Worm (Caenorhabditis elegans) whole organism, early embryonic: ENCODE results near the gene msp-81.

Source experiments
- B0310.2 ChIP-seq: sonication (generic microtip); optimal IDR thresholded peaks from 2 replicates; lab custom pipeline; 2016; ENCODE audit warnings: mild to moderate bottlenecking, missing genetic modification characterization, missing compliant biosample characterization
- F13C5.2 ChIP-seq: sonication (generic microtip); optimal IDR thresholded peaks from 2 replicates; lab custom pipeline; 2017; ENCODE audit warnings: mild to moderate bottlenecking, missing genetic modification characterization, inconsistent platforms, missing compliant biosample characterization
- aly-1 ChIP-seq: sonication (generic microtip); optimal IDR thresholded peaks from 2 replicates; lab custom pipeline; 2016; ENCODE audit warnings: missing genetic modification characterization, missing compliant biosample characterization
- ama-1 ChIP-seq: fragments of 150-350 bp; optimal IDR thresholded peaks from 2 replicates; lab custom pipeline; 2014
- ceh-13 ChIP-seq: fragments of 200-800 bp; sonication (Bioruptor generic); optimal IDR thresholded peaks from 2 replicates; lab custom pipeline; 2018; ENCODE audit warnings: mild to moderate bottlenecking, missing genetic modification characterization, missing compliant biosample characterization
- ceh-36 ChIP-seq: sonication (generic microtip); optimal IDR thresholded peaks from 2 replicates; lab custom pipeline; 2016; ENCODE audit warnings: missing genetic modification characterization, inconsistent platforms, missing compliant biosample characterization
- ets-7 ChIP-seq: sonication (generic microtip); optimal IDR thresholded peaks from 2 replicates; lab custom pipeline; 2016; ENCODE audit warnings: missing genotype, missing genetic modification characterization, missing compliant biosample characterization
- flt-1 ChIP-seq: fragments of 200-800 bp; sonication (Bioruptor generic); IDR thresholded peaks from 2 replicates; pipeline ENCODE4 v1.3.6; 2022; ENCODE audit warnings: missing genetic modification characterization, missing compliant biosample characterization
- hmbx-1 ChIP-seq: sonication (generic microtip); optimal IDR thresholded peaks from 2 replicates; lab custom pipeline; 2016; ENCODE audit warnings: mild to moderate bottlenecking, missing genetic modification characterization, missing compliant biosample characterization
- hmg-4 ChIP-seq: fragments of 200-800 bp; sonication (Bioruptor generic); optimal IDR thresholded peaks from 2 replicates; lab custom pipeline; 2018; ENCODE audit warnings: mild to moderate bottlenecking, missing genetic modification characterization, missing compliant biosample characterization
- hnd-1 ChIP-seq: sonication (generic microtip); optimal IDR thresholded peaks from 2 replicates; lab custom pipeline; 2016; ENCODE audit warnings: missing genetic modification characterization, missing compliant biosample characterization
- pes-1 ChIP-seq: fragments of 200-800 bp; sonication (Bioruptor generic); IDR thresholded peaks from 2 replicates; pipeline ENCODE4 v1.3.6; 2022; ENCODE audit warnings: missing genetic modification reagents, missing genetic modification characterization, missing compliant biosample characterization
- scrt-1 ChIP-seq: fragments of 200-800 bp; sonication (Bioruptor generic); IDR thresholded peaks from 2 replicates; pipeline ENCODE4 v1.3.6; 2022; ENCODE audit warnings: missing genetic modification characterization, missing compliant biosample characterization
- sea-1 ChIP-seq: fragments of 200-800 bp; sonication (Bioruptor generic); conservative IDR thresholded peaks from 2 replicates; pipeline ENCODE4 v1.3.6; 2022; ENCODE audit warnings: missing genetic modification characterization, missing compliant biosample characterization
- tbx-11 ChIP-seq: fragments of 200-800 bp; sonication (Bioruptor generic); IDR thresholded peaks from 2 replicates; pipeline ENCODE4 v1.3.6; 2022; ENCODE audit warnings: missing genetic modification characterization, missing compliant biosample characterization
- tbx-37 ChIP-seq: fragments of 200-800 bp; sonication (Bioruptor generic); conservative IDR thresholded peaks from 2 replicates; pipeline ENCODE4 v1.3.6; 2022; ENCODE audit warnings: missing genetic modification reagents, missing genetic modification characterization, missing compliant biosample characterization
- tra-4 ChIP-seq: sonication (generic microtip); optimal IDR thresholded peaks from 2 replicates; lab custom pipeline; 2017; ENCODE audit warnings: missing genetic modification characterization, missing compliant biosample characterization

Gene msp-81

DNA sequence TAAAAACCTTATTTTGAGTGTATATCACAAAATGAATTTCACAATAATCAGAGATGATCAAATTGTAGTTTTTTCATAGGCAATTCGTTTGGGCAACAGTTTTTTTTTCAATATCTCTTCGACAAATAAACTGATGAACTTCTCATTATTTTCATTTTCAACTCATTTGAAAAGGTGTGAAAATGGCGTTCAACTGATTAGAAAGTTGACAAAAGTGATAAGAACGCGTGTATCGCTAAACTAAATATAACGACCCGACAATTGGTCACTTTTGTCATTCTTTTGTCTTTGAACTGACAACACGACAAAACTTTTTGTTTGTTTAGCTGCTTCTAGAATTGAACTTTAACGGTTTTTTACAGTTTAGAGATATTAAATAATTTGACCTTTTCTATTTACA, 18.7 kb upstream of the msp-81 start:
- no peak for TF ChIP-seq scrt-1 (GFP tag; lab: Robert Waterston, UW)
- no peak for TF ChIP-seq B0310.2 (tag; lab: Kevin White, UChicago)
- no peak for TF ChIP-seq aly-1 (tag; lab: Kevin White, UChicago)
- no peak for TF ChIP-seq tbx-37 (GFP tag; lab: Robert Waterston, UW)
- TF ChIP-seq hmg-4 (GFP tag; lab: Kevin White, UChicago), result no peak
- TF ChIP-seq tra-4, result no peak
- no peak for TF ChIP-seq hmbx-1 (tag; lab: Kevin White, UChicago)
- no peak for TF ChIP-seq ets-7

DNA sequence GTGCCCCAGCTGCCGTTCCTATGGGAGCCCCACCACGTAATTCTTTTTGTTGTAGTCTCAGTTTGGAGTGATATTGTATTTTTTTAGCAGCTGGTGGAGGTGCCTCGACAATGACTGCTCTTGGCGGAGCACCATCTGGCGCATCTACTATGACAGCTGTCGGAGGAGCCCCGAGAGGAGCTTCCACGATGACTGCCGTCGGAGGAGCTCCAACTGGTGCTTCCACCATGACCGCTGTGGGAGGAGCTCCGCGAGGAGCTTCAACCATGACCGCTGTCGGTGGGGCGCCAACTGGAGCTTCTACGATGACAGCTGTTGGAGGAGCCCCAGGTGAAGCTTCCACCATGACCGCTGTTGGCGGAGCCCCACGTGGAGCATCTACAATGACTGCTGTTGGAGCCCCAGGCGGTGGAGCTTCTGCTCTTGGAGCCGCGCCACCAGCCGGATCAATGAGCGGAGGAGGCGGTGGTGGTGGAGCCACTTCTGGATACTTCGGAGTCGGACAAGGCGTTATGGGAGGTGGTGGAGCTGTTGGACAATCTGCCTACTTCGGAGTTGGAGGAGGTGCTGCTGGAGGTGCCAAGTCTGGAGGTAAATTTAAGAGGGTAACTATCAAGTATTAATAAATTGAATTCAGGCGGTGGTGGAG, 16.7 kb upstream of the msp-81 start:
- no peak for TF ChIP-seq ceh-13 (GFP tag; lab: Kevin White, UChicago)
- no peak for TF ChIP-seq pes-1
- TF ChIP-seq hmg-4 (GFP tag; lab: Kevin White, UChicago), result no peak
- peak; percentile 50 for TF ChIP-seq aly-1 (tag; lab: Kevin White, UChicago)
- TF ChIP-seq hnd-1 (tag; lab: Kevin White, UChicago), result no peak
- no peak for TF ChIP-seq hmbx-1 (tag; lab: Kevin White, UChicago)

- TF ChIP-seq scrt-1 (GFP tag; lab: Robert Waterston, UW), result no peak
- no peak for TF ChIP-seq sea-1 (GFP tag; lab: Robert Waterston, UW)
- TF ChIP-seq ets-7, result no peak
- TF ChIP-seq flt-1 (GFP tag; lab: Robert Waterston, UW), result no peak
- no peak for TF ChIP-seq tbx-11 (GFP tag; lab: Robert Waterston, UW)
- no peak for TF ChIP-seq pes-1
- TF ChIP-seq B0310.2 (tag; lab: Kevin White, UChicago), result no peak
- TF ChIP-seq F13C5.2 (tag; lab: Kevin White, UChicago), result no peak
- TF ChIP-seq hmg-4 (GFP tag; lab: Kevin White, UChicago), result no peak
- TF ChIP-seq ceh-36 (tag; lab: Kevin White, UChicago), result no peak
- TF ChIP-seq hmbx-1 (tag; lab: Kevin White, UChicago), result no peak
- TF ChIP-seq tbx-37 (GFP tag; lab: Robert Waterston, UW), result no peak
- no peak for TF ChIP-seq tra-4
- TF ChIP-seq aly-1 (tag; lab: Kevin White, UChicago), result no peak
- TF ChIP-seq ceh-13 (GFP tag; lab: Kevin White, UChicago), result no peak
- TF ChIP-seq ama-1 (lab: Kevin White, UChicago), result no peak
- TF ChIP-seq hnd-1 (tag; lab: Kevin White, UChicago), result no peak
Measured at ce11 chrIV:9852250-9852649, 16.0 kb upstream of the msp-81 start, which contains the start of gene ssq-1. TSS of gene ssq-1 (plus strand) at chrIV:9852550.

DNA sequence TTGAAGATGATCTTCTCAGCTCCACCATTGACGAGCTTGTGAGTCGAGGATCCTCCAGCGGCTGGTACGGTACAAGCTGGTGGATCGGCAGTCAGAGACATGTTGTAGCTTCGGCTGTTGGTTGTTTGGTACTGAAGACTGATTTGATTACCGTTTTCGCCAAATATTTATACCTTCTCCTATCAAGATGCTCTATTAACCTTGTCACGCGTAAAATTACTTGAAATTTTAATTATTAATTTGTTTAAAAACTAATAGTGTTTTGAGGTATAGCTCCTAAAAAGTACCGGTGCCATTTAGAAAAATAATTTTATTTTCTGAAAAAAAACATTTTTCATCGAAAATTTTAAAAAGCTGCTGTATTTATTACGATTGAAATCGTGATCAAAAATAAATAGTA, 14.7 kb upstream of the msp-81 start, which contains the start of gene ssp-10:
ssp-10 (minus strand) TSS at position 101 of the 400 bp plus-strand sequence.
- TF ChIP-seq flt-1 (GFP tag; lab: Robert Waterston, UW) (no peak), ceh-36 (tag; lab: Kevin White, UChicago) (no peak), tbx-11 (GFP tag; lab: Robert Waterston, UW) (no peak), ceh-13 (GFP tag; lab: Kevin White, UChicago) (no peak), B0310.2 (tag; lab: Kevin White, UChicago) (no peak), ama-1 (lab: Kevin White, UChicago) (no peak), F13C5.2 (tag; lab: Kevin White, UChicago) (no peak), ets-7 (no peak), scrt-1 (GFP tag; lab: Robert Waterston, UW) (no peak), tbx-37 (GFP tag; lab: Robert Waterston, UW) (no peak), tra-4 (no peak), aly-1 (tag; lab: Kevin White, UChicago) (no peak)

ce11 chrIV:9849624-9850023, 13.4 kb upstream of the msp-81 start, which contains the start of gene K07F5.8:
TSS of gene K07F5.8 (minus strand) at chrIV:9849724.
- TF ChIP-seq tra-4 (no peak), hmbx-1 (tag; lab: Kevin White, UChicago) (no peak), tbx-11 (GFP tag; lab: Robert Waterston, UW) (no peak), ama-1 (lab: Kevin White, UChicago) (no peak), pes-1 (no peak), tbx-37 (GFP tag; lab: Robert Waterston, UW) (no peak), hmg-4 (GFP tag; lab: Kevin White, UChicago) (no peak), ets-7 (no peak), ceh-13 (GFP tag; lab: Kevin White, UChicago) (no peak), sea-1 (GFP tag; lab: Robert Waterston, UW) (no peak), ceh-36 (tag; lab: Kevin White, UChicago) (no peak), hnd-1 (tag; lab: Kevin White, UChicago) (no peak)

ce11 chrIV:9848075-9848474, 11.9 kb upstream of the msp-81 start, which contains the start of gene K07F5.7:
TSS of gene K07F5.7 (minus strand) at chrIV:9848175.
- TF ChIP-seq ama-1 (lab: Kevin White, UChicago) (no peak), hmbx-1 (tag; lab: Kevin White, UChicago) (no peak), aly-1 (tag; lab: Kevin White, UChicago) (no peak), flt-1 (GFP tag; lab: Robert Waterston, UW) (no peak), tbx-37 (GFP tag; lab: Robert Waterston, UW) (no peak), hmg-4 (GFP tag; lab: Kevin White, UChicago) (no peak), tra-4 (no peak), ceh-13 (GFP tag; lab: Kevin White, UChicago) (no peak), hnd-1 (tag; lab: Kevin White, UChicago) (no peak), B0310.2 (tag; lab: Kevin White, UChicago) (no peak), tbx-11 (GFP tag; lab: Robert Waterston, UW) (no peak), scrt-1 (GFP tag; lab: Robert Waterston, UW) (no peak), ets-7 (no peak), F13C5.2 (tag; lab: Kevin White, UChicago) (no peak), sea-1 (GFP tag; lab: Robert Waterston, UW) (no peak)

- TF ChIP-seq B0310.2 (tag; lab: Kevin White, UChicago) (no peak), ets-7 (no peak), ama-1 (lab: Kevin White, UChicago) (no peak)
Measured at ce11 chrIV:9846574-9846973, 10.4 kb upstream of the msp-81 start, which contains the start of gene K07F5.6. TSS of gene K07F5.6 (minus strand) at chrIV:9846674.
